Worm (Caenorhabditis elegans): ENCODE results near the gene clec-184.

The clec-184 gene

ce11 chrIV:12396645-12397258, 35.7 kb upstream of the clec-184 start (continued):
- TF ChIP-seq ztf-11 (tag; optimal IDR thresholded peaks at IDR 0.05) = no peak
- TF ChIP-seq mab-9 (GFP tag; IDR thresholded peaks at IDR 0.05) = no peak
- TF ChIP-seq lin-13 (GFP tag; optimal IDR thresholded peaks at IDR 0.05) = no peak
- TF ChIP-seq blmp-1 (tag; optimal IDR thresholded peaks at IDR 0.05) = peak; percentile 99
- TF ChIP-seq jun-1 (tag; optimal IDR thresholded peaks at IDR 0.05) = peak; percentile 15
- no peak for TF ChIP-seq fos-1 (tag; optimal IDR thresholded peaks at IDR 0.05)
- no peak for TF ChIP-seq irx-1 (tag; optimal IDR thresholded peaks at IDR 0.05)
- TF ChIP-seq efl-1 (optimal IDR thresholded peaks at IDR 0.05) = peak; percentile 23 to 28
- peak in 1 of 2 experiments; percentile 6 for TF ChIP-seq efl-1 (GFP tag; optimal IDR thresholded peaks at IDR 0.05 in 1 of 2)
- TF ChIP-seq dsc-1 (tag; optimal IDR thresholded peaks at IDR 0.05) = peak; percentile 45
- TF ChIP-seq ets-5 (GFP tag; IDR thresholded peaks at IDR 0.05) = no peak
- no peak for TF ChIP-seq zag-1 (tag; optimal IDR thresholded peaks at IDR 0.05)
- no peak for TF ChIP-seq rnt-1 (tag; optimal IDR thresholded peaks at IDR 0.05)
- no peak for TF ChIP-seq sox-4 (tag; optimal IDR thresholded peaks at IDR 0.05)
- TF ChIP-seq nhr-71 (tag; optimal IDR thresholded peaks at IDR 0.05) = no peak
- TF ChIP-seq lsy-2 (tag; optimal IDR thresholded peaks at IDR 0.05) = peak; percentile 16 to 54
- no peak for TF ChIP-seq C16A3.4 (tag; optimal IDR thresholded peaks at IDR 0.05)
- no peak for TF ChIP-seq nhr-84 (tag; optimal IDR thresholded peaks at IDR 0.05)
- peak; percentile 56 for TF ChIP-seq ztf-4 (tag; optimal IDR thresholded peaks at IDR 0.05)
- no peak for TF ChIP-seq ceh-63 (GFP tag; optimal IDR thresholded peaks at IDR 0.05)
- no peak for TF ChIP-seq mdl-1 (tag; optimal IDR thresholded peaks at IDR 0.05)
- TF ChIP-seq egl-27 (tag; optimal IDR thresholded peaks at IDR 0.05) = no peak
- TF ChIP-seq elt-3 (tag; optimal IDR thresholded peaks at IDR 0.05) = peak in 1 of 6 experiments; percentile 28
- TF ChIP-seq isw-1 (GFP tag; IDR thresholded peaks at IDR 0.05) = no peak
- TF ChIP-seq nhr-11 (tag; optimal IDR thresholded peaks at IDR 0.05) = no peak
- no peak for TF ChIP-seq vab-15 (tag; optimal IDR thresholded peaks at IDR 0.05)
- no peak for TF ChIP-seq unc-30 (tag; optimal IDR thresholded peaks at IDR 0.05)
- TF ChIP-seq zip-4 (GFP tag; optimal IDR thresholded peaks at IDR 0.05) = no peak
- TF ChIP-seq unc-98 (GFP tag; IDR thresholded peaks at IDR 0.05) = no peak
- TF ChIP-seq mep-1 (tag; optimal IDR thresholded peaks at IDR 0.05) = peak; percentile 73
- no peak for TF ChIP-seq ceh-8 (GFP tag; optimal IDR thresholded peaks at IDR 0.05)
- TF ChIP-seq ceh-88 (GFP tag; IDR thresholded peaks at IDR 0.05) = no peak
- no peak for TF ChIP-seq Y116A8C.19 (tag; optimal IDR thresholded peaks at IDR 0.05; ENCODE audit: borderline replicate concordance)
- TF ChIP-seq ama-1 (optimal IDR thresholded peaks at IDR 0.05) = no peak
- no peak for TF ChIP-seq unc-62 (GFP tag; optimal IDR thresholded peaks at IDR 0.05)
- peak; percentile 80 for TF ChIP-seq nhr-85 (tag)
- no peak for TF ChIP-seq nhr-12 (tag; optimal IDR thresholded peaks at IDR 0.05)
- no peak for TF ChIP-seq pag-3 (tag; optimal IDR thresholded peaks at IDR 0.05; ENCODE audit: borderline replicate concordance, insufficient read depth)

ce11 chrIV:12398437-12398836, 34.0 kb upstream of the clec-184 start, which contains the start of gene acs-20:
Gene acs-20, minus strand, starts transcription at chrIV:12398706.
- TF ChIP-seq aha-1 (tag; optimal IDR thresholded peaks at IDR 0.05) (no peak), ces-1 (GFP tag; optimal IDR thresholded peaks at IDR 0.05) (no peak), efl-1 (optimal IDR thresholded peaks at IDR 0.05) (no peak), efl-1 (GFP tag; optimal IDR thresholded peaks at IDR 0.05 in 1 of 2) (peak in 1 of 2 experiments; percentile 74)

ce11 chrIV:12399983-12400382, 32.5 kb upstream of the clec-184 start:
- TF ChIP-seq unc-130 (tag; optimal IDR thresholded peaks at IDR 0.05) (no peak), elt-2 (tag; optimal IDR thresholded peaks at IDR 0.05) (peak; percentile 5)
